Worm (Caenorhabditis elegans): ENCODE data around the gene C25H3.16.

DNA sequence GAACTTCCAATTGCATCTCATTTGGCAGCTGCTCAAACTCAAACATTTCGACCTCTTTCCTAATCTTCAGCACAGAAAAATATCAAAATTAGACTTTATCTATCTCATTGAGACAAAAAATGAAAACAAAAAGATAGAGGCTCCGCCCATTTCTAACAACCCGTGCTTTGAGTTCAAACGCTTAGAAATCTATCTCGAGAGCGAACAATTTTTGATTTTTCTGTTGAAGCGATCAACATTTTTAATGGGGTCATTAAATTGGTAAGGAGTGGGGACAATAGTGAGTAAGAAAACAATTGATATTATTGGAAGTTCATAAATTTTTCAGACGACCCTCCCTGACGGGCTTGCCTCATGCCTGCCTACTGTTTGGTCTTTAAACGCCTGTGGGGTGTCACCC, 32.8 kb downstream of the C25H3.16 start, which contains the start of the genes C25H3.10 and C25H3.1:
- no peak for TF ChIP-seq flt-1 (GFP tag; IDR thresholded peaks at IDR 0.05)
- no peak for TF ChIP-seq ama-1 (optimal IDR thresholded peaks at IDR 0.05)
- no peak for TF ChIP-seq ceh-13 (GFP tag; optimal IDR thresholded peaks at IDR 0.05)
- no peak for TF ChIP-seq B0310.2 (tag; optimal IDR thresholded peaks at IDR 0.05)
- no peak for TF ChIP-seq sea-1 (GFP tag; conservative IDR thresholded peaks at IDR 0.05)
- no peak for TF ChIP-seq ceh-36 (tag; optimal IDR thresholded peaks at IDR 0.05)
- TF ChIP-seq ets-7 (tag; optimal IDR thresholded peaks at IDR 0.05) = no peak
